Worm (Caenorhabditis elegans) whole organism, L4 larva: ENCODE results near the gene ZK285.2.

Source experiments
- F10B5.3 ChIP-seq: sonication (generic microtip); optimal IDR thresholded peaks from 2 replicates; lab custom pipeline; 2016; ENCODE audit warnings: mild to moderate bottlenecking, missing genetic modification characterization, missing compliant biosample characterization
- F37D6.2 ChIP-seq: sonication (generic microtip); optimal IDR thresholded peaks from 2 replicates; lab custom pipeline; 2016; ENCODE audit warnings: mild to moderate bottlenecking, missing genetic modification characterization, missing compliant biosample characterization
- R02D3.7 ChIP-seq: fragments of 150-350 bp; sonication (generic microtip); optimal IDR thresholded peaks from 3 replicates; lab custom pipeline; 2014; ENCODE audit warnings: missing biosample characterization, missing genetic modification characterization
- Y5F2A.4 ChIP-seq: fragments of 200-800 bp; sonication (Bioruptor generic); optimal IDR thresholded peaks from 2 replicates; lab custom pipeline; 2018; ENCODE audit warnings: mild to moderate bottlenecking, missing genetic modification characterization, missing compliant biosample characterization
- Y75B8A.6 ChIP-seq: fragments of 200-800 bp; sonication (Bioruptor generic); IDR thresholded peaks from 2 replicates; pipeline ENCODE4 v1.3.6; 2022; ENCODE audit warnings: missing genetic modification reagents, missing genetic modification characterization, missing compliant biosample characterization
- aha-1 ChIP-seq: fragments of 150-350 bp; peaks from one replicate; lab custom pipeline; 2014; ENCODE audit warnings: missing biosample characterization, missing genetic modification characterization
- arid-1 ChIP-seq: fragments of 200-800 bp; sonication (Bioruptor generic); conservative IDR thresholded peaks from 2 replicates; pipeline ENCODE4 v1.3.6; 2022; ENCODE audit warnings: missing genetic modification reagents, missing genetic modification characterization, missing compliant biosample characterization
- attf-4 ChIP-seq: sonication (generic microtip); optimal IDR thresholded peaks from 3 replicates; lab custom pipeline; 2017; ENCODE audit warnings: missing biosample characterization, missing genetic modification characterization
- ceh-82 ChIP-seq: sonication (generic microtip); optimal IDR thresholded peaks from 2 replicates; lab custom pipeline; 2017; ENCODE audit warnings: missing biosample characterization, missing genetic modification characterization
- ces-1 ChIP-seq: fragments of 150-350 bp; sonication (generic microtip); optimal IDR thresholded peaks from 4 replicates; lab custom pipeline; 2014; ENCODE audit warnings: missing biosample characterization, missing genetic modification reagents, missing genetic modification characterization
- daf-8 ChIP-seq: fragments of 200-800 bp; sonication (Bioruptor generic); IDR thresholded peaks from 2 replicates; pipeline ENCODE4 v1.3.6; 2022; ENCODE audit warnings: missing genetic modification characterization, missing compliant biosample characterization
- dpl-1 ChIP-seq: fragments of 150-350 bp; optimal IDR thresholded peaks from 2 replicates; lab custom pipeline; 2014; ENCODE audit warnings: missing biosample characterization, missing genetic modification reagents, missing genetic modification characterization
- hlh-30 ChIP-seq: sonication (generic microtip); optimal IDR thresholded peaks from 2 replicates; lab custom pipeline; 2017; ENCODE audit warnings: antibody characterized with exemption, mild to moderate bottlenecking, missing genetic modification characterization, missing compliant biosample characterization; ENCODE audit not compliant: insufficient read depth
- hmg-1.1 ChIP-seq: fragments of 200-800 bp; sonication (Bioruptor generic); IDR thresholded peaks from 2 replicates; pipeline ENCODE4 v1.3.6; 2022; ENCODE audit warnings: missing genetic modification reagents, missing genetic modification characterization, missing compliant biosample characterization
- lin-29 ChIP-seq: fragments of 200-800 bp; sonication (Bioruptor generic); IDR thresholded peaks from 2 replicates; pipeline ENCODE4 v1.3.6; 2022; ENCODE audit warnings: missing genetic modification reagents, missing genetic modification characterization, missing compliant biosample characterization
- madf-9 ChIP-seq: fragments of 200-800 bp; sonication (Bioruptor generic); conservative IDR thresholded peaks from 2 replicates; pipeline ENCODE4 v1.3.6; 2022; ENCODE audit warnings: missing genetic modification reagents, missing genetic modification characterization, missing compliant biosample characterization
- mdl-1 ChIP-seq, 2 experiments: fragments of 150-350 bp in 1 of 2; sonication (generic microtip) in 1 of 2; optimal IDR thresholded peaks; 2 replicates each; lab custom pipeline; 2014 to 2017; ENCODE audit warnings: missing biosample characterization in 2 of 2, missing genetic modification characterization in 2 of 2
- mdt-29 ChIP-seq: fragments of 200-800 bp; sonication (Bioruptor generic); IDR thresholded peaks from 2 replicates; pipeline ENCODE4 v1.3.6; 2022; ENCODE audit warnings: missing genetic modification reagents, missing genetic modification characterization, missing compliant biosample characterization
- mxl-3 ChIP-seq: fragments of 200-800 bp; sonication (Bioruptor generic); optimal IDR thresholded peaks from 2 replicates; lab custom pipeline; 2018; ENCODE audit warnings: mild to moderate bottlenecking, missing genetic modification characterization, missing compliant biosample characterization
- nhr-41 ChIP-seq: fragments of 200-800 bp; sonication (Bioruptor generic); IDR thresholded peaks from 2 replicates; pipeline ENCODE4 v1.3.6; 2022; ENCODE audit warnings: missing genetic modification reagents, missing genetic modification characterization, missing compliant biosample characterization
- nhr-42 ChIP-seq: fragments of 200-800 bp; sonication (Bioruptor generic); IDR thresholded peaks from 2 replicates; pipeline ENCODE4 v1.3.6; 2022; ENCODE audit warnings: missing genetic modification characterization, missing compliant biosample characterization
- nhr-6 ChIP-seq: fragments of 150-350 bp; optimal IDR thresholded peaks from 2 replicates; lab custom pipeline; 2014; ENCODE audit warnings: missing biosample characterization, missing genetic modification characterization
- nhr-77 ChIP-seq: fragments of 150-350 bp; optimal IDR thresholded peaks from 2 replicates; lab custom pipeline; 2014; ENCODE audit warnings: missing biosample characterization, missing genetic modification characterization
- pha-4 ChIP-seq, 2 experiments: fragments of 150-350 bp in 1 of 2; fragments of 200-800 bp in 1 of 2; sonication (Bioruptor generic) in 1 of 2; IDR thresholded peaks in 1 of 2; optimal IDR thresholded peaks in 1 of 2; 2 replicates each; pipeline versions ENCODE4 v1.3.6 to Lab custom; 2014 to 2022; ENCODE audit warnings: missing genetic modification characterization in 2 of 2, missing genetic modification reagents in 2 of 2, missing biosample characterization in 1 of 2, missing compliant biosample characterization in 1 of 2
- sdz-12 ChIP-seq: fragments of 200-800 bp; sonication (Bioruptor generic); optimal IDR thresholded peaks from 2 replicates; lab custom pipeline; 2018; ENCODE audit warnings: mild to moderate bottlenecking, missing genetic modification characterization, missing compliant biosample characterization
- set-16 ChIP-seq: fragments of 200-800 bp; sonication (Bioruptor generic); IDR thresholded peaks from 2 replicates; pipeline ENCODE4 v1.3.6; 2022; ENCODE audit warnings: missing genetic modification reagents, missing genetic modification characterization, missing compliant biosample characterization
- skn-1 ChIP-seq: fragments of 150-350 bp; optimal IDR thresholded peaks from 2 replicates; lab custom pipeline; 2014; ENCODE audit warnings: missing biosample characterization, missing genetic modification characterization
- snpc-4 ChIP-seq: fragments of 150-350 bp; optimal IDR thresholded peaks from 2 replicates; lab custom pipeline; 2014; ENCODE audit warnings: missing biosample characterization, missing genetic modification characterization
- tag-97 ChIP-seq: fragments of 200-800 bp; sonication (Bioruptor generic); IDR thresholded peaks from 2 replicates; pipeline ENCODE4 v1.3.6; 2022; ENCODE audit warnings: missing genetic modification characterization, missing compliant biosample characterization
- unc-130 ChIP-seq: sonication (generic microtip); optimal IDR thresholded peaks from 2 replicates; lab custom pipeline; 2016; ENCODE audit warnings: missing genetic modification reagents, missing genetic modification characterization, missing compliant biosample characterization
- zfp-2 ChIP-seq: sonication (generic microtip); optimal IDR thresholded peaks from 2 replicates; lab custom pipeline; 2016; ENCODE audit warnings: mild to moderate bottlenecking, missing genetic modification characterization, missing compliant biosample characterization
- zip-2 ChIP-seq: fragments of 150-350 bp; optimal IDR thresholded peaks from 2 replicates; lab custom pipeline; 2014; ENCODE audit warnings: missing biosample characterization, missing genetic modification characterization

The ZK285.2 gene

DNA sequence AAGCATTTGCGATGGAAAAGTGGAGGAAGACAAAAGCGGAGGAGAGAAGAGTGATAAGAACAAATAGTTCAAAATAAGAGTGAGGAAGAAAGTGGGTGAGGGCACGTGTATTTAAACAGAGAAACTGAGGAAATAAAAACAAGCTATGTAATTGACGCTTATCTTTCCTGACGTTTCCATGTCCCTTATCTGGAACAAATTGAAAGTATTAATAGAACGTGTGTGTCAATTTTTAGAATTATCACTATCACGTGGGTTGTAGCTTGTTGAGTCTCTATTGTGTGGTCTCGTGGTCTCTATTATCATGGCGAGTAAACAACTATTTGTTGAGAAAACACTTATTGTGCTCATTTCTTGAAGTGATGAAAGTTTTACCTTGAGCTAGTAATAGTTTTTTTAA, 836 bp upstream of the ZK285.2 start, which contains the start of gene T10C6.15 (continued):
- TF ChIP-seq lin-29 (GFP tag; lab: Robert Waterston, UW), result no peak
- peak; percentile 77 for TF ChIP-seq hlh-30 (tag; lab: Kevin White, UChicago)
- TF ChIP-seq madf-9 (GFP tag; lab: Robert Waterston, UW), result no peak
- TF ChIP-seq zfp-2 (tag; lab: Kevin White, UChicago), result no peak
- TF ChIP-seq Y5F2A.4, result no peak
- TF ChIP-seq sdz-12 (GFP tag; lab: Kevin White, UChicago), result no peak
- TF ChIP-seq daf-8 (GFP tag; lab: Robert Waterston, UW), result no peak
- TF ChIP-seq F10B5.3 (tag; lab: Kevin White, UChicago), result no peak

DNA sequence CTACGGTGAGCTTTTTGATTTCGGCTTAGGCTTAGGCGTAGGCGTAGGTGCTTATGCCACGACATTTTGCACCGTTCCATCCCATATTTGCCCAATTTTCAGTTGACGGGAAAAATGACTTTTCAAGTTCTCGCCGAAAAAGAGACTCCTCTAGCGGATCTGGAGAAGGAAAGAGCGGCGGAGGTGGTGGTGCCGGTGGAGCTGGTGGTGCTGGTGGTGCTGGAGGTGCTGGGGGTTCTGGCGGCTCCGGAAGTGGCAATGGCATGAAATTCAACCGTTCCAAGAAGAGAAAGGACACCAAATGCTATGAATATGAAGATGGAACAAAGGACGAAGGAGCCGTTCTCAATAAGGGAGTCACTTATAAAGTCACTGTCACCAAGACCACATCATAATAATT, 379 bp downstream of the ZK285.2 start:
- TF ChIP-seq ceh-82 (no peak), Y5F2A.4 (no peak), nhr-42 (GFP tag; lab: Robert Waterston, UW) (no peak), arid-1 (GFP tag; lab: Robert Waterston, UW) (no peak), zip-2 (no peak), set-16 (GFP tag; lab: Robert Waterston, UW) (peak; percentile 90)

DNA sequence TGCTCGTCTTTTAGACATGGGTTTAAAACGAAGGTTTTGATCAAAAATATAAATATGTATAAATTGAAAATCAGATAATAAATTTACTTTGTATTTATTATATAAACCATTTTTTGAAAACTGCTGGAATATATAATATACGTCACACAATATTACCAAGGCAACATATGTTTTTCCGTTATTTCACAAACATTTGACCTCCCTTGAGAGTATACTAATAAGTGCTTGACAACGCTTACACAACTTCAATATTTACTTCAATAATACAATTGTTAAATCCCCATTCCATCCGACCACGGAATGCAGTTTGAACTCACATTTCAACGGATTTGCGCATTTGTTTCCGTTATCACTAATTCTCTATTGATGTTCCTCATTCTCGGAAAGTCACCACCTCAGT, 835 bp downstream of the ZK285.2 start, which contains the start of gene str-198:
Gene str-198, plus strand, starts transcription at position 301 of the 400 bp plus-strand sequence.
- no peak for TF ChIP-seq R02D3.7 (tag; lab: Kevin White, UChicago)
- TF ChIP-seq hmg-1.1 (GFP tag; lab: Robert Waterston, UW), result no peak

DNA sequence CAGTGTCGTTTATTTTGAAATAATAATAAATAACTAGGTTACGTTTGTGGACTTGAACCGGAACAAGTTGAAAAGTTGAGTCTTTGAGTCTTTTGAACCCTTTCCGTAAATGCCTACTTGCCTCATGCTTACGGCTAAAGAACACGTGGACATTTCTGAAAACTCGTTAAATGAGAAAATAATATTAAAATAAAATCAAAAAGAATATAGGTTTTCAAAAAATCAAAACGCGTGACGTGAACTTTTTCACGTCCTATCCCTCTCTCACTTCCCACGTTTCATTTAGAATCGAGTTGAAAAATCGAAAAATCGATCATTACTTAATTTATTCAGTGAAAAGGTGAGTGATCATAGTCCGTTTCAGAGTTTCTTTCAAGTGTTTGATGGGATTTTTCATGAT, 2.5 kb downstream of the ZK285.2 start, which contains the start of gene best-12:
Gene best-12, plus strand, starts transcription at position 301 of the 400 bp plus-strand sequence.
- no peak for TF ChIP-seq ces-1 (GFP tag; lab: Kevin White, UChicago)
- no peak for TF ChIP-seq aha-1 (tag; lab: Kevin White, UChicago)
- no peak for TF ChIP-seq unc-130
- TF ChIP-seq nhr-41 (GFP tag; lab: Robert Waterston, UW), result no peak
- TF ChIP-seq mdt-29 (GFP tag; lab: Robert Waterston, UW), result no peak
- TF ChIP-seq nhr-6, result no peak
- TF ChIP-seq Y5F2A.4, result no peak
- TF ChIP-seq nhr-77 (tag; lab: Kevin White, UChicago), result no peak
- no peak for TF ChIP-seq attf-4 (tag; lab: Kevin White, UChicago)
- no peak for TF ChIP-seq snpc-4 (tag; lab: Kevin White, UChicago)
- TF ChIP-seq mxl-3, result no peak
- TF ChIP-seq zip-2, result no peak
- no peak for TF ChIP-seq mdl-1 (tag; optimal IDR thresholded peaks at IDR 0.05; lab: Kevin White, UChicago)
- TF ChIP-seq, all 104 proteins: peak for 0

DNA sequence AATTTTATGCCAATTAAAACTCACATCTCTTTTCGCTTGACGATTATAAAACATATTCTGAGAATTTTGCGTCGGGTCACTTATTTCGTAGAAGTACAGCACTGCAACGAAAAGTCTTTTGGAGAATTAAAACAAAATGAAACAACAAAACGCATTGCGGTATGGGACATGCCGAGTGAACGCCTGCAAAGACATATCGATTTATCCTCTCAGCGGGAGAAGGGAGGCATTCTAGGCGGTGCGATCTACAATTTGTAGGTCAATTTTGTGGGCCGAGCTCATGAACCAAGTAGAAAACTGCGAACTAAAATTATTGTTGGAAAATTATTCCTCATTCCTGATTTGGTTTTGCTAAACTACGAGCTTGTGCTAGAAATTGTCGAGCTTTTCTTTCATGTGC, 6.7 kb downstream of the ZK285.2 start, which contains the start of gene F14H3.3:
Gene F14H3.3, minus strand, starts transcription at position 101 of the 400 bp plus-strand sequence.
- no peak for TF ChIP-seq mdl-1 (tag; optimal IDR thresholded peaks at IDR 0.05; lab: Kevin White, UChicago)
- peak; percentile 52 for TF ChIP-seq aha-1 (tag; lab: Kevin White, UChicago)

DNA sequence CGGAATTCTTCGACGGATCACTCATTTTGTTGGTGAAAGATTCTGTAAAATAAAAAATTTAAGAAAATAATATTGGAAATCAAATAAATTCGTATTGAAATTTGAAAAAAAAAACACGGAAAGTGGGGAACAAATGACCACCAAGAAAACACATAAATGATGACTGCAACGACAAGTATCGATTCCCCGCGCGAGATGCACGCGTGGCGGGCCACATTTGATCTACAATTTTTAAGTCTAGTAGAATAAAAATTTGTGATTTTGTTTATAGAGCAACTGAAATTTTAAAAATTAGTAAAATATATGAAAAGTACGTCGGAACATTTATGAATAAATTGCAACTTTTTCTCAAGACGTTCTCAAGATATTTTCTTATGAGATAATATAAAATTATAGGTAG, 8.4 kb downstream of the ZK285.2 start, which contains the start of gene F14H3.4:
Gene F14H3.4, minus strand, starts transcription at position 42 of the 400 bp plus-strand sequence.
- TF ChIP-seq pha-4 (GFP tag; IDR thresholded peaks at IDR 0.05; lab: Robert Waterston, UW) (no peak), pha-4 (tag; optimal IDR thresholded peaks at IDR 0.05; lab: Kevin White, UChicago) (no peak)

DNA sequence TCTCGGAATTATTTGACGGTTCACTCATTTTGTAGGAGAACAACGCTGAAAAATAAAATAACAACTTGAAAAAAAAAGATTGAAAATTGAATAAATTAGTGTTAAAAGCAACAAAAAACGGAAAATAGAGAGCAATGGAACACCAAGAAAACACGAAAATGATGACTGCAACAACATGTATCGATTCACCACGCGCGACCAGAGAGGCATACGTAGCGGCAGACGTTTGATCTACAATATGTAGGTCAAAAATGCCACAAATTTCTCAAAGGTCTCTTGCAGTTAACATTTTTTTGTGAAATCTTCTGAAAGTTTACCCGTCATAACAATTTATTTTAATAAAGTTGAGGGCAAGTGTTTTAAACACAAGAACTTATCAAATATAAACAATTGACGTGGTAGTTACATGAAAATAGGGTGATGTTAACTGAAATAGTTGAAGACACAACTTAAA, 10.4 kb downstream of the ZK285.2 start, which contains the start of gene F14H3.5:
Gene F14H3.5, minus strand, starts transcription at position 51 of the 454 bp plus-strand sequence.
- TF ChIP-seq mxl-3 (no peak), madf-9 (GFP tag; lab: Robert Waterston, UW) (no peak), hlh-30 (tag; lab: Kevin White, UChicago) (no peak), skn-1 (tag; lab: Kevin White, UChicago) (no peak), dpl-1 (GFP tag; lab: Kevin White, UChicago) (no peak), Y75B8A.6 (GFP tag; lab: Robert Waterston, UW) (no peak), aha-1 (tag; lab: Kevin White, UChicago) (no peak), tag-97 (GFP tag; lab: Robert Waterston, UW) (no peak), pha-4 (GFP tag; IDR thresholded peaks at IDR 0.05; lab: Robert Waterston, UW) (no peak), pha-4 (tag; optimal IDR thresholded peaks at IDR 0.05; lab: Kevin White, UChicago) (no peak), F37D6.2 (tag; lab: Kevin White, UChicago) (no peak)
